Worm (Caenorhabditis elegans): Measurements from ENCODE around the gene F48G7.9.

F48G7.9 gene

DNA sequence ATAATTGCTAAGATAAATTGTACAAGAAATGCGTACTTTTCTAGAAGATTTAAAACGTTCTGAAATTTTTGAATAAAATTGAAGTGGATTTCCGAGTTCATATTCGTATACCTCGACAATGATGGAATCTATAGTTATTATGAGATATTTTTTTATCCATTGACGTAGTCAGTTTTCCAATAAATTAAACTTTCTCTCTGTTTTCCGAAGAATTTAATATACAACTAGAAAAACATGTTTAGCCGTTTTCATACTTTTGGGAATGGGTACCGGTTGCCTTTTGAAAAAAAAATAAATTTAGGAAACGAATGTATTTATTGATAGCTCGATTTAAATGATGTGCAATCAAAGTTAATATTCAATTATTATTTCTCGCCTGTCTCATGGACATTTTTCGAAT is 19.6 kb downstream of the F48G7.9 start, which contains the start of gene srw-109:
srw-109 (minus strand) TSS at position 101 of the 400 bp plus-strand sequence.
- TF ChIP-seq him-1 (tag; optimal IDR thresholded peaks at IDR 0.05): no peak
- TF ChIP-seq W03F9.2 (tag; optimal IDR thresholded peaks at IDR 0.05): no peak
- TF ChIP-seq dao-5 (tag; optimal IDR thresholded peaks at IDR 0.05): no peak

DNA sequence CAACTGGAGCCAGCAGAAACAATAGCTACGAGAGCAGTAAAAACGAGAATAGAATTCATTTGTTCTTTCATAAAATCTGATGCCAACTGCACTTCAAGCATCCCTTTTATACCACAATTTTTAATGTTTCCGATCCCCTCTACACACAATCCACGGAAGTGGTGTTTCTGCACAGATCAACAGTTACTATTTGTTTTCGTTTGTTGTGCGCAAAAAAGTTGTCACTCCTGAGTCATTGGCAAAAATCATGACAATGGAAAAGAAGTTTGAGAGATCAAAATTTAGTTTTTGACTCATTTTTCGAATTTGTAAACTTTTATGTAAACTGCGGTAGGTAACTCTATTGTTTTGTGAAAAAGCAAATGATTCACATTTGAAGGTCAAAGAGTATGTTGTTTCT is 24.3 kb downstream of the F48G7.9 start, which contains the start of gene srlf-37:
srlf-37 (minus strand) TSS at position 101 of the 400 bp plus-strand sequence.
- TF ChIP-seq W03F9.2 (tag; optimal IDR thresholded peaks at IDR 0.05): no peak
- no peak for TF ChIP-seq him-1 (tag; optimal IDR thresholded peaks at IDR 0.05)
- no peak for TF ChIP-seq dao-5 (tag; optimal IDR thresholded peaks at IDR 0.05)

DNA sequence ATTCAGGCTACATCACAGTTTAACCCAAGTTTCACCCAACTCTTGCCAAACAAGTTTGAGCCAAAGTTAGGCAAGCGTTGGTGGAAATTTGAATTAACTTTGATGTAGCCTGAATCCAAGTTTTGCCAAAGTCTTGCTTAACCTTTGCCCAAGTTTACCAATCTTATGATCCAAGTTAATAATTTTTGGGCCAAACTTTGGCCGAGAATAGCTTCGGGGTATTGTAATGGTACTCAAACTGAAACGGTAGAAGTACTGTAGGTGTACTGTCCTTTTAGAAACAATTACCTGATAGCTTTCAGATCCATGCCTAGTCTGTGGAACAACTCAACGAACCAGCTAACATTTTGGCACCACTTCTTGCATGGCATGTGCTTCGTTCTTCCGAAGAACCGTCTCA is 28.2 kb downstream of the F48G7.9 start, which contains the start of gene nhr-251:
nhr-251 (plus strand) TSS at position 301 of the 400 bp plus-strand sequence.
- TF ChIP-seq dao-5 (tag; optimal IDR thresholded peaks at IDR 0.05): no peak
- TF ChIP-seq him-1 (tag; optimal IDR thresholded peaks at IDR 0.05): no peak
- TF ChIP-seq W03F9.2 (tag; optimal IDR thresholded peaks at IDR 0.05): no peak

DNA sequence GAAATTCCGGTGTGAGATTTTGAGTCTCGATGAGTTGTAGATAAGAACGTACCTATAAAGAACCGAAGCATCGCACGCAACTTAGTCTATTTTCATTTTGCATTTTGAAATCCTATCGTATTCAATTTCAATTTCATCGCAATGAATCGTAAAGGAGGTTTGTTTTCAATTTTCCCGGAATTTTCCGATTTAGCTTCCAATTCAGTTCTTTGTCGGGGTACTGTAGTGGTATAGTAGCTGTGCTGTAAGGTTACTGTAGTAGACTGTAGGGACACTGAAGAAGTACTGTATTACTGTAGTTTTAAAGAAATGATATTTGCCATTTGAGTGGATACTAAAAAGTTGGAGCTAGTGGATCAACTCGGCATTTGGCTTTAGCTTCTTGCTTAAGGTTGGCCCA is 28.6 kb downstream of the F48G7.9 start:
- TF ChIP-seq W03F9.2 (tag; optimal IDR thresholded peaks at IDR 0.05) (no peak), dao-5 (tag; optimal IDR thresholded peaks at IDR 0.05) (no peak), him-1 (tag; optimal IDR thresholded peaks at IDR 0.05) (no peak)

DNA sequence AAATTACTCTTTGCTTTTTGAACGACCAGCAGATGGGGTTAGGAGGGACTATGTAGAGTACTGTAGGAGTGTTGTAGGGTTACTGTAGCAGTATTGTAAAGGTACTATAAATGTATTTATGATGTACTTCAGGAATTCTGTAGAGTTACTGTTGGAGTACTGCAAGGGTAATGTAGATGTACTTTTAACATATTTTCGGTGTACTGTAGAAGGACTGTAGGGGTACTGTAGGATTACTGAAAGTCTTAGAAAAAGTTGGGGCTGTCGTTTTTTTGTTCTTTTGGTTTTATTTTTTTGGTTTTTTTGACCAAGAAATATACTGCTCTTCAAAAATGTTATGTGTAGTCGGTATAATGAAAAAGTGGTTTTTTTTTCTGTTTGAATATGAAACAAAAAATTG is 29.8 kb downstream of the F48G7.9 start:
- TF ChIP-seq dao-5 (tag; optimal IDR thresholded peaks at IDR 0.05) (no peak), W03F9.2 (tag; optimal IDR thresholded peaks at IDR 0.05) (no peak), him-1 (tag; optimal IDR thresholded peaks at IDR 0.05) (no peak)

DNA sequence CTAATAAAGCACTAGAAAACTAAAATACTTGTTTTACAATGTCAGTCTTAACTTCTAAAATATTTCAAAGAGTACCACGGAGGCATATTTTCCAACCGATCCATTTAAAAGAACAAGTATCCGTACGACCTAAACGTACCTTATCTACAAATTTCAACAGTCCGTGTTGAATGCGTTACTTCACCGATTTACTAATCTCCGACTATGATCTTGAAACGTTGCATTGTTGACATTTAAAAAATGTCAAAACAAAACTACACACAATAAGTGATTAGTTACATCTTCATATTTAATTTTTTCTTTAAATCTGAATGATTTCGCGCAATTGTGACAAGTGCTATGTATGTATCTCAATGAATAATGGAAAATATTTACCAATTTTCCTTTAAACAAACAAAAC is 30.6 kb downstream of the F48G7.9 start:
- TF ChIP-seq him-1 (tag; optimal IDR thresholded peaks at IDR 0.05) (no peak), dao-5 (tag; optimal IDR thresholded peaks at IDR 0.05) (no peak), W03F9.2 (tag; optimal IDR thresholded peaks at IDR 0.05) (no peak)

DNA sequence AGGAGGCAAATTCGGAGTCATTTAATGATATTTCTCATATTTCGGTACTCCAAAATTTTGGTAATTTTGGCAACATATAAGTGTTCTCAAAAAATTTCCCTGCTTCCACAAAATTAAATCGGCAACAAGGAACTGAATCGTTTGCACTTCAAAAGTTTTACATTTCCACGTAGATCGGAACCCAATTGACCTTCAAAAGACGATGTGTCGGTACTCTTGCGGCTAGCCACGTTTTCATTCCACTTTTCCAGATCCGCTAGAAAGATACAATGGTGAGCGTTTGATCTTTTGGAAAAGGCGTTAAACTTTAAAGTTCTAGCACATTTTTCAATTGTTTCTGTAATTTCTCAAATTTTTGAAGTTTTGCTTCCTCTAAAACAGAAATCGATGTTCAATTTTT is 31.5 kb downstream of the F48G7.9 start:
- TF ChIP-seq him-1 (tag; optimal IDR thresholded peaks at IDR 0.05) (no peak), W03F9.2 (tag; optimal IDR thresholded peaks at IDR 0.05) (no peak), dao-5 (tag; optimal IDR thresholded peaks at IDR 0.05) (no peak)

DNA sequence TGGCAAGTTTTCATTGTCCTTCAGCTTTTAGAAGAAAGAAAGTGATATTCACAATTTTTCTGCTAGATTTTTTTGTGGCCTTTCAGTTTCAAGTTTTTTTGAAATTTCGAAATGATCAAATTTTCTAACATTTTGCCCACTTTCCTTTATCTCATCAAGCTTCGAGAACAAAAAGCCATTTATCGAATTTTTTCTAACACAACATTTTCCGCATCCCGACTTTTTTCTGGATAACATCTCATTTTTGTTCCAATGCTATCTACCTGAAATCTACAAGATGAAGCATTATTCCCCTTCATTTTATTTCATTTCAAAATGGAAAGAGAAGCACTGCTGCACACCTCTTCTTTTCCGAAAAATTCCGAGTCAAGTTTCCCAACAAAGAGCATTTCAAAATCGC is 35.5 kb downstream of the F48G7.9 start, which contains the start of gene ZK488.5:
ZK488.5 (plus strand) TSS at position 301 of the 400 bp plus-strand sequence.
- TF ChIP-seq dao-5 (tag; optimal IDR thresholded peaks at IDR 0.05) (no peak), him-1 (tag; optimal IDR thresholded peaks at IDR 0.05) (no peak), W03F9.2 (tag; optimal IDR thresholded peaks at IDR 0.05) (no peak)

DNA sequence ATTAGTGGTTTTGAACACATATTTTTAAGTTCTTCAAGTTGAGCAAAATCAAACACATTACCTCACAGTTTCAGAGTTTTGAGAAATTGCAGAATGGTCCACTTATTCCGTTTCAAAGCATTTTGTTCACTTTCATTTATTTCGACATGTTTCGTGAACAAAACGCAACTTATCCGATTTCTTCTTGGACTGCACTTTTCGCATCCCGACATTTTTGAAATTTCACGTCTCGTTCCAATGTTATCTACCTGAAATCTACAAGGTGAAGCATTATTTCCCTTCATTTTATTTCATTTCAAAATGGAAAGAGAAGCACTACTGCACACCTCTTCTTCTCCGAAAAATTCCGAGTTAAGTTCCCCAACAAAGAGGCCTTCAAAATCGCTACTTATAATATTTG is 38.2 kb downstream of the F48G7.9 start, which contains the start of gene ZK488.6:
ZK488.6 (plus strand) TSS at position 301 of the 400 bp plus-strand sequence.
- TF ChIP-seq W03F9.2 (tag; optimal IDR thresholded peaks at IDR 0.05) (no peak), dao-5 (tag; optimal IDR thresholded peaks at IDR 0.05) (no peak), him-1 (tag; optimal IDR thresholded peaks at IDR 0.05) (no peak)

DNA sequence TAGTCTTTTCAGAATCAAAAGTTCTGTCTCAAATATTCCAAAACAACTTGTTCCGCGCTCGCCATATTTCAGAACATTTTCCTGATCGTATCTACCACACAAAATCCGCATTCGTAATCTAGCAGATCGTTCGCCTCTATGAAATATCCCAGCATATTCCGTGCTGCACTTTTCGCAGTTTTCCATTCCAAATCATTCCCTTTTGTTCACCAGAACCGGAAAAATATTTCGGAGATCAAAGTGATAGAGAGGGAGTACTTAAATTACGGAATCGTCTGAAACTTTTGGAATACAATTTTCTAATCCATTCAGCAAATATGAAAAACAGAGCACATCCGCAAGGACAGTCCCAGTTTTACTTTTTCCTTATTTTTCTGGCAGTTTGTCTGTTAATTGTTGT is 40.6 kb downstream of the F48G7.9 start, which contains the start of gene K06H6.1:
K06H6.1 (plus strand) TSS at position 301 of the 400 bp plus-strand sequence.
- TF ChIP-seq W03F9.2 (tag; optimal IDR thresholded peaks at IDR 0.05) (no peak), him-1 (tag; optimal IDR thresholded peaks at IDR 0.05) (no peak), dao-5 (tag; optimal IDR thresholded peaks at IDR 0.05) (no peak)

DNA sequence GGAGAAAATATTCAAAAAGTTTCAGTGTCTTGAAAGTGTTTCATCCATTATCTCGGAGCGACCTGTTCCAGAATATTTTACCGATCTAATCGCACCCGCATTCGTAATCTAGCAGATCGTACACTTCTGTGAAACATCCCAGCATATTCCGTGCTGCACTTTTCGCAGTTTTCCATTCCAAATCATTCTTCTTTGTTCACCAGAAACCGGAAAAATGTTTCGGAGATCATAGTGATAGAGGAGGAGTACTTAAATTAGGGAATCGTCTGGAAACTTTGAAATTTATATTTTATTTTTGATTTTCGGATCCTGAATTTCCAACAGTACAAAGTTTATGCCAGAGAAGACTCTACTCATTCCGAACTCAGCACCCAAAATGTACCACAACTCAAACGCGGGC is 43.0 kb downstream of the F48G7.9 start, which contains the start of gene K06H6.2:
K06H6.2 (plus strand) TSS at position 301 of the 400 bp plus-strand sequence.
- TF ChIP-seq W03F9.2 (tag; optimal IDR thresholded peaks at IDR 0.05) (no peak), dao-5 (tag; optimal IDR thresholded peaks at IDR 0.05) (no peak), him-1 (tag; optimal IDR thresholded peaks at IDR 0.05) (no peak)

DNA sequence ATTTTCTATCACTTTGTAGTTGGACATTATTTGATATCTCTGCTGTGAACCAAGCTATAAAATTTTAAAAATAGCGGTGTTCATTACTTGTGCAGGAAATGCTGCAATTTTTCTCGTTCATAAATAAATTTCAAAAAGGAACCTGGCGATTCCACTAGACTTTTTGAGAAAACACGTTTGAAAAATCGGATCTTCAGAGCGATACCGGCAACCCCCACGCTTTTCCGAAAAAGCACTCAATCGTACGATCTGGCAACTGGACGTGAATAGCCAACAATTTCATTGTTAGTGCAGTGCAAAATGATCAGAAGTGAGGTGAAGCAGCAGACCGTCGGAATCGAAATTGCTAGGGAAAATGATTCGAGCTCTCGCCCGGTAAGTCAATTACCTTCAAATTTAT is 46.8 kb downstream of the F48G7.9 start, which contains the start of gene nstp-7:
nstp-7 (plus strand) TSS at position 301 of the 400 bp plus-strand sequence.
- TF ChIP-seq dao-5 (tag; optimal IDR thresholded peaks at IDR 0.05) (no peak), him-1 (tag; optimal IDR thresholded peaks at IDR 0.05) (no peak), W03F9.2 (tag; optimal IDR thresholded peaks at IDR 0.05) (no peak)

DNA sequence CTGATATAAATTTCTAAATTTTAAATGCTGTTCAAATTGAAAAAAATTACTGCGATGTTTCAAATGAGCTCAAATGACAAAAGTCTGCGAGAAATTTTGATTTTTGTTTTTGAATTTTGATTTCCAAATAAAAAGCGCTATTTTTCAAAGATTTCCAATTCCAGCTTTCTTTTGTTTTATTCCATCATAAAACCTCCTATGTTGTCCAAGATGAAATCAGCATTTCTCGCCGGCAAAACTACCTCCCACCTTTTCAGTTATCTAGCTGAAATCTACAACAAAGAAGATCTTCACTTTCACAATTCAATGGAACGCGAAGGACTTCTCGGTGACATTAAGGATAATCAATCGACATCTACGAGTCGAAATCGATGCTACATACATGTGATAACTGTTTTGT is 49.5 kb downstream of the F48G7.9 start, which contains the start of gene K06H6.4:
K06H6.4 (plus strand) TSS at position 301 of the 400 bp plus-strand sequence.
- TF ChIP-seq dao-5 (tag; optimal IDR thresholded peaks at IDR 0.05) (no peak), W03F9.2 (tag; optimal IDR thresholded peaks at IDR 0.05) (no peak), him-1 (tag; optimal IDR thresholded peaks at IDR 0.05) (no peak)
